Worm (Caenorhabditis elegans) whole organism, L4 larva: ENCODE results near the gene F47B8.10.

Experiments used
- D1046.2 ChIP-seq: fragments of 200-800 bp; sonication (Bioruptor generic); IDR thresholded peaks from 2 replicates; pipeline ENCODE4 v1.3.6; 2022; ENCODE audit warnings: missing genetic modification characterization, missing compliant biosample characterization
- F26F4.8 ChIP-seq: fragments of 200-800 bp; sonication (Bioruptor generic); conservative IDR thresholded peaks from 2 replicates; pipeline ENCODE4 v1.3.6; 2022; ENCODE audit warnings: missing genetic modification characterization, missing compliant biosample characterization
- F49E8.2 ChIP-seq: sonication (generic microtip); optimal IDR thresholded peaks from 2 replicates; lab custom pipeline; 2016; ENCODE audit warnings: missing compliant biosample characterization, mild to moderate bottlenecking, missing genetic modification characterization, borderline replicate concordance
- T20F7.1 ChIP-seq: fragments of 200-800 bp; sonication (Bioruptor generic); optimal IDR thresholded peaks from 2 replicates; lab custom pipeline; 2018; ENCODE audit warnings: mild to moderate bottlenecking, missing genetic modification characterization, missing compliant biosample characterization
- ZK546.5 ChIP-seq, 2 experiments: sonication (generic microtip); optimal IDR thresholded peaks; 2 replicates each; lab custom pipeline; 2017; ENCODE audit warnings: missing biosample characterization in 2 of 2, missing genetic modification characterization in 2 of 2
- aha-1 ChIP-seq: fragments of 150-350 bp; peaks from one replicate; lab custom pipeline; 2014; ENCODE audit warnings: missing biosample characterization, missing genetic modification characterization
- daf-12 ChIP-seq: fragments of 150-350 bp; optimal IDR thresholded peaks from 2 replicates; lab custom pipeline; 2014; ENCODE audit warnings: missing biosample characterization, missing genetic modification reagents, missing genetic modification characterization
- daf-16 ChIP-seq, 3 experiments: sonication (generic microtip); optimal IDR thresholded peaks; 2 replicates each; lab custom pipeline; 2016 to 2017; ENCODE audit warnings: missing genetic modification characterization in 3 of 3, missing genetic modification reagents in 3 of 3, mild to moderate bottlenecking in 2 of 3, missing compliant biosample characterization in 2 of 3, missing biosample characterization in 1 of 3, moderate library complexity in 1 of 3
- daf-8 ChIP-seq: fragments of 200-800 bp; sonication (Bioruptor generic); IDR thresholded peaks from 2 replicates; pipeline ENCODE4 v1.3.6; 2022; ENCODE audit warnings: missing genetic modification characterization, missing compliant biosample characterization
- dmd-6 ChIP-seq: fragments of 200-800 bp; sonication (Bioruptor generic); IDR thresholded peaks from 2 replicates; pipeline ENCODE4 v1.3.6; 2022; ENCODE audit warnings: missing genetic modification reagents, missing genetic modification characterization, missing compliant biosample characterization
- dmd-8 ChIP-seq: fragments of 200-800 bp; sonication (Bioruptor generic); IDR thresholded peaks from 2 replicates; pipeline ENCODE4 v1.3.6; 2022; ENCODE audit warnings: missing genetic modification characterization, missing compliant biosample characterization
- dmd-9 ChIP-seq: fragments of 200-800 bp; sonication (Bioruptor generic); IDR thresholded peaks from 2 replicates; pipeline ENCODE4 v1.3.6; 2022; ENCODE audit warnings: missing genetic modification reagents, missing genetic modification characterization, missing compliant biosample characterization
- duxl-1 ChIP-seq: sonication (generic microtip); optimal IDR thresholded peaks from 2 replicates; lab custom pipeline; 2016; ENCODE audit warnings: mild to moderate bottlenecking, missing genetic modification characterization, moderate library complexity, missing compliant biosample characterization; ENCODE audit not compliant: poor library complexity
- fkh-10 ChIP-seq: fragments of 150-350 bp; optimal IDR thresholded peaks from 2 replicates; lab custom pipeline; 2014; ENCODE audit warnings: missing biosample characterization, missing genetic modification reagents, missing genetic modification characterization
- hlh-11 ChIP-seq: fragments of 200-800 bp; sonication (Bioruptor generic); optimal IDR thresholded peaks from 2 replicates; lab custom pipeline; 2018; ENCODE audit warnings: mild to moderate bottlenecking, missing genetic modification characterization, missing compliant biosample characterization
- hlh-30 ChIP-seq: sonication (generic microtip); optimal IDR thresholded peaks from 2 replicates; lab custom pipeline; 2017; ENCODE audit warnings: antibody characterized with exemption, mild to moderate bottlenecking, missing genetic modification characterization, missing compliant biosample characterization; ENCODE audit not compliant: insufficient read depth
- lim-7 ChIP-seq: fragments of 200-800 bp; sonication (Bioruptor generic); IDR thresholded peaks from 2 replicates; pipeline ENCODE4 v1.3.6; 2022; ENCODE audit warnings: missing genetic modification characterization, missing compliant biosample characterization
- lin-13 ChIP-seq: fragments of 150-350 bp; optimal IDR thresholded peaks from 2 replicates; lab custom pipeline; 2014; ENCODE audit warnings: missing biosample characterization, missing genetic modification reagents, missing genetic modification characterization
- mdl-1 ChIP-seq, 2 experiments: fragments of 150-350 bp in 1 of 2; sonication (generic microtip) in 1 of 2; optimal IDR thresholded peaks; 2 replicates each; lab custom pipeline; 2014 to 2017; ENCODE audit warnings: missing biosample characterization in 2 of 2, missing genetic modification characterization in 2 of 2
- mes-2 ChIP-seq: sonication (generic microtip); optimal IDR thresholded peaks from 2 replicates; lab custom pipeline; 2016; ENCODE audit warnings: missing genotype, mild to moderate bottlenecking, missing genetic modification characterization, missing compliant biosample characterization; ENCODE audit not compliant: poor library complexity, severe bottlenecking
- mxl-3 ChIP-seq: fragments of 200-800 bp; sonication (Bioruptor generic); optimal IDR thresholded peaks from 2 replicates; lab custom pipeline; 2018; ENCODE audit warnings: mild to moderate bottlenecking, missing genetic modification characterization, missing compliant biosample characterization
- nhr-28 ChIP-seq: fragments of 150-350 bp; optimal IDR thresholded peaks from 2 replicates; lab custom pipeline; 2014; ENCODE audit warnings: missing biosample characterization, missing genetic modification characterization
- nhr-41 ChIP-seq: fragments of 200-800 bp; sonication (Bioruptor generic); IDR thresholded peaks from 2 replicates; pipeline ENCODE4 v1.3.6; 2022; ENCODE audit warnings: missing genetic modification reagents, missing genetic modification characterization, missing compliant biosample characterization
- nhr-77 ChIP-seq: fragments of 150-350 bp; optimal IDR thresholded peaks from 2 replicates; lab custom pipeline; 2014; ENCODE audit warnings: missing biosample characterization, missing genetic modification characterization
- pha-4 ChIP-seq, 2 experiments: fragments of 150-350 bp in 1 of 2; fragments of 200-800 bp in 1 of 2; sonication (Bioruptor generic) in 1 of 2; IDR thresholded peaks in 1 of 2; optimal IDR thresholded peaks in 1 of 2; 2 replicates each; pipeline versions ENCODE4 v1.3.6 to Lab custom; 2014 to 2022; ENCODE audit warnings: missing genetic modification characterization in 2 of 2, missing genetic modification reagents in 2 of 2, missing biosample characterization in 1 of 2, missing compliant biosample characterization in 1 of 2
- php-3 ChIP-seq: fragments of 200-800 bp; sonication (Bioruptor generic); IDR thresholded peaks from 2 replicates; pipeline ENCODE4 v1.3.6; 2022; ENCODE audit warnings: missing genetic modification reagents, missing genetic modification characterization, missing compliant biosample characterization
- pqm-1 ChIP-seq: sonication (generic microtip); optimal IDR thresholded peaks from 2 replicates; lab custom pipeline; 2017; ENCODE audit warnings: missing biosample characterization, missing genetic modification characterization
- set-16 ChIP-seq: fragments of 200-800 bp; sonication (Bioruptor generic); IDR thresholded peaks from 2 replicates; pipeline ENCODE4 v1.3.6; 2022; ENCODE audit warnings: missing genetic modification reagents, missing genetic modification characterization, missing compliant biosample characterization
- snpc-4 ChIP-seq: fragments of 150-350 bp; optimal IDR thresholded peaks from 2 replicates; lab custom pipeline; 2014; ENCODE audit warnings: missing biosample characterization, missing genetic modification characterization
- tra-1 ChIP-seq: fragments of 200-800 bp; sonication (Bioruptor generic); IDR thresholded peaks from 2 replicates; pipeline ENCODE4 v1.3.6; 2022; ENCODE audit warnings: missing genetic modification reagents, missing genetic modification characterization, missing compliant biosample characterization
- unc-62 ChIP-seq, 3 experiments: fragments of 150-350 bp in 1 of 3; sonication (generic microtip); optimal IDR thresholded peaks in 2 of 3; peaks in 1 of 3; 1 replicate in 1 of 3; 2 replicates in 2 of 3; lab custom pipeline; 2014 to 2017; ENCODE audit warnings: missing biosample characterization in 3 of 3, missing genetic modification characterization in 3 of 3, missing genetic modification reagents in 3 of 3, missing genotype in 1 of 3
- vab-7 ChIP-seq: fragments of 200-800 bp; sonication (Bioruptor generic); IDR thresholded peaks from 2 replicates; pipeline ENCODE4 v1.3.6; 2022; ENCODE audit warnings: missing genetic modification reagents, missing genetic modification characterization, missing compliant biosample characterization

Gene F47B8.10

DNA sequence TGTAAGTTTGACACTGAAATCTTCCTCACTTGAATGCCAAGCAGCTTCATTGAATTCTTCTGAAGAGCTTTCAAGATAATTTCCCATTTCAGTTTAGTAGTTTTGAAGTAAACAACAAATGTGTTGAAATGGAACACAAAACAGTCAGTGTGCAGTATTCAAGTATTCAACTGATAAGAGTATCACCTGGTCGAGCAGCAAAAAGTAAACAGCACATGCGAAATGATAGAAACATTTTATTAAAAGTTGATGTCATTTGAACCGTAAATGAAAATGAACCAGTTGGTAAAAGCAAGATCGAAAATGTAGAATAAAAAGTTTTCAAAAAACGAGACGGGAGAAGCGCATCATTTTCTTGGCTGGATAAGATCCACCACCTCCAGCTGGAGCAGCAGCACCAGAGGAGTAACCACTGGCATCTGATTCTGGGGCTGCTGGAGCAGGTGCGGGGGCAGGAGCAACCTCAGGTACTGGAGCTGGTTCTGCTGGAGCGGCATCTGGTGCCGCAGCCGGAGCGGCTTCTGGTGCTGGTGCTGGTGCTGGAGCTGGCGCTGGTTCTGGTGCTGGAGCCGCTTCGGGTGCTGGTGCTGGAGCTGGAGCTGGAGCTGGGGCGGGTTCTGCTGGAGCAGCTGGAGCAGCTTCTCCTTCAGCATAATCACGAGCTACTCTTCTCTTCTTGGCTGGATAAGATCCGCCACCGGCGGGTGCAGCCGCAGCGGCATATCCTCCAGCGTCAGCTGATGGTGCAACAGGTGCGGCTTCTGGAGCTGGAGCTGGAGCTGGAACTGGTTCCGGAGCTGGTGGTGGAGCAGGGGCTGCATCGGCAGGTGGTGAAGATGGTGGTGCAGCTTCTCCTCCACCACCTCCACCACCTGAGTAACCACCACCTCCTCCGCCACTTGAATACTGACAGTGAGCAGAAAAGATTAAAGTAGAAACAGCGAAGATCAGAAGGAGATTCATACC is 17.0 kb upstream of the F47B8.10 start, which contains the start of the genes F47B8.4 and F47B8.18:
TSS of gene F47B8.4 (minus strand) at position 172 of the 966 bp plus-strand sequence.
TSS of gene F47B8.18 (minus strand) at position 963 of the 966 bp plus-strand sequence.
- no peak for TF ChIP-seq T20F7.1 (GFP tag; lab: Kevin White, UChicago)
- peak; percentile 32; the same call in 1 of the 2 replicates for TF ChIP-seq lim-7
- 0 out of 2 replicates have a peak, but pooled peaks have one; percentile 33 for TF ChIP-seq dmd-9 (GFP tag; lab: Robert Waterston, UW)
- peak in 1 of 2 experiments; percentile 53 for TF ChIP-seq mdl-1 (tag; optimal IDR thresholded peaks at IDR 0.05; lab: Kevin White, UChicago)
- 0 out of 2 replicates have a peak, but pooled peaks have one; percentile 17 for TF ChIP-seq vab-7 (GFP tag; lab: Robert Waterston, UW)
- TF ChIP-seq aha-1 (tag; lab: Kevin White, UChicago) = peak; percentile 76
- TF ChIP-seq daf-16 (GFP tag; optimal IDR thresholded peaks at IDR 0.05; lab: Kevin White, UChicago) = no peak
- peak; percentile 99 for TF ChIP-seq daf-16 (tag; optimal IDR thresholded peaks at IDR 0.05; lab: Kevin White, UChicago)
- no peak for TF ChIP-seq ZK546.5 (tag; optimal IDR thresholded peaks at IDR 0.05; lab: Kevin White, UChicago)
- TF ChIP-seq pqm-1 (tag; lab: Kevin White, UChicago) = peak; percentile 83
- peak; percentile 45 for TF ChIP-seq hlh-30 (tag; lab: Kevin White, UChicago)
- peak; percentile 20 for TF ChIP-seq nhr-77 (tag; lab: Kevin White, UChicago)
- no peak for TF ChIP-seq F49E8.2 (tag; lab: Kevin White, UChicago)
- TF ChIP-seq daf-8 (GFP tag; lab: Robert Waterston, UW) = no peak
- TF ChIP-seq nhr-28 = peak; percentile 76
- TF ChIP-seq daf-12 = no peak
- 0 out of 2 replicates have a peak, but pooled peaks have one; percentile 6 for TF ChIP-seq nhr-41 (GFP tag; lab: Robert Waterston, UW)
- TF ChIP-seq dmd-6 (GFP tag; lab: Robert Waterston, UW) = peak; percentile 44
- peak; percentile 13 for TF ChIP-seq mxl-3
- TF ChIP-seq F26F4.8 (GFP tag; lab: Robert Waterston, UW) = 0 out of 2 replicates have a peak, but pooled peaks have one; percentile 3
- TF ChIP-seq hlh-11 (tag; lab: Kevin White, UChicago) = no peak
- peak; percentile 99 for TF ChIP-seq set-16
- TF ChIP-seq pha-4 (GFP tag; IDR thresholded peaks at IDR 0.05; lab: Robert Waterston, UW) = peak; percentile 90; the same call in 1 of the 2 replicates
- no peak for TF ChIP-seq pha-4 (tag; optimal IDR thresholded peaks at IDR 0.05; lab: Kevin White, UChicago)
- no peak for TF ChIP-seq fkh-10 (GFP tag; lab: Kevin White, UChicago)
- peak in 1 of 2 experiments; percentile 96 for TF ChIP-seq unc-62 (GFP tag; optimal IDR thresholded peaks at IDR 0.05 in 1 of 2; lab: Kevin White, UChicago)
- no peak for TF ChIP-seq unc-62 (tag; optimal IDR thresholded peaks at IDR 0.05; lab: Kevin White, UChicago)
- TF ChIP-seq, all 104 proteins: peak for 17

DNA sequence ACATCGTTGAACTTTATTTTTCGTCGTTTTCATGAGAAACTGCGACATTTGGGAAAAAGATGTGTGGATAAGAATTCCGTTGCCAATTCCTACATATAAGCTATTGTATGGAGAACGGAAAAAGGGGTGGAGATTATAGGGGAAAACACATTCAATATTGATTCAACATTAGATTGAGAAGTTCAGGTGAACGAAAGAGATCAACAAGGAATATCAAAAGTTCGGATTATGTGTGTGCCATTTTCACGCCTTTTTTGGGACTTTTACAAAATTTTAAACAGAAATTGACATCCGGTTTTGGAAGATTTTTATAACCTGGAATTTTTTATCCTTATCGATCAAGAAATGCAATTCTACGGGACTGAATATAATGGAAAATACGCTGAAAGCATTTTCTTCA is 14.0 kb upstream of the F47B8.10 start, which contains the start of gene F47B8.5:
TSS of gene F47B8.5 (minus strand) at position 101 of the 400 bp plus-strand sequence.
- no peak for TF ChIP-seq mes-2 (tag; lab: Kevin White, UChicago)
- no peak for TF ChIP-seq T20F7.1 (GFP tag; lab: Kevin White, UChicago)
- no peak for TF ChIP-seq daf-12
- TF ChIP-seq lin-13 = no peak
- TF ChIP-seq duxl-1 (tag; lab: Kevin White, UChicago) = no peak
- TF ChIP-seq vab-7 (GFP tag; lab: Robert Waterston, UW) = no peak
- TF ChIP-seq tra-1 = no peak
- no peak for TF ChIP-seq lim-7
- no peak for TF ChIP-seq php-3 (GFP tag; lab: Robert Waterston, UW)
- TF ChIP-seq dmd-8 (GFP tag; lab: Robert Waterston, UW) = no peak
- TF ChIP-seq fkh-10 (GFP tag; lab: Kevin White, UChicago) = no peak
- no peak for TF ChIP-seq snpc-4 (tag; lab: Kevin White, UChicago)
- TF ChIP-seq D1046.2 = no peak

DNA sequence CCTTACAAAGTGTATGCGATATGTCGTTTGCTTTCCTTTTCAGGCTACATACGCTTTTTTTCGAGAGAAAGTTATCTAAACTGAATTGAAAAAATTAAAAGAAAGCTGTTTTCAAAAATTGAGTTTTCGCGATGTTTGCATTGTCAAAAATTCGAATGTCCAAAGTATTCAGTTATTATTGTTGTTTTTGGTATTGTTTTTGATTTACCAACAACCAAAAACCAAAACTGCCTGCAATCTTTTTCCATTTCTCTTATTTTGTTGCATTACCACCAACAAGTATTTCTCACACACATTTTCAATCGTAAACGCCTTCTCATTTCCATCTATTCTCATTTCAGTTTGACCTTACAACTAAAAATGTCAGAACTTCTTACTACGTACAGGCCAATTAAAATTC is 13.0 kb upstream of the F47B8.10 start, which contains the start of gene pepm-1:
TSS of gene pepm-1 (plus strand) at position 301 of the 400 bp plus-strand sequence.
- TF ChIP-seq tra-1 = no peak
